Worm (Caenorhabditis elegans): ENCODE data around the gene Y73F8A.32.

Gene Y73F8A.32

ce11 chrIV:15471430-15471829, 49.8 kb downstream of the Y73F8A.32 start, which contains the start of gene ntl-11 (continued):
- TF ChIP-seq ceh-2 (tag; optimal IDR thresholded peaks at IDR 0.05) (peak; percentile 15), unc-42 (tag; optimal IDR thresholded peaks at IDR 0.05) (peak; percentile 70), rnt-1 (tag; optimal IDR thresholded peaks at IDR 0.05) (peak; percentile 72), dve-1 (tag; optimal IDR thresholded peaks at IDR 0.05) (peak; percentile 84), ceh-34 (tag; optimal IDR thresholded peaks at IDR 0.05) (peak; percentile 73), pat-9 (tag; optimal IDR thresholded peaks at IDR 0.05) (no peak), nfya-1 (tag; optimal IDR thresholded peaks at IDR 0.05) (peak; percentile 91)
